Fruit fly (Drosophila melanogaster) Kc167 (cell line): ENCODE data around the gene Hez.

Source experiments
- Myc ChIP-seq: fragments of >200 bp; optimal IDR thresholded peaks from 2 replicates; lab custom pipeline; 2017; ENCODE audit warnings: missing external identifiers
- Sin3A ChIP-seq: fragments of >200 bp; optimal IDR thresholded peaks from 2 replicates; lab custom pipeline; 2018; ENCODE audit warnings: missing external identifiers
- h ChIP-seq: fragments of >200 bp; optimal IDR thresholded peaks from 3 replicates; lab custom pipeline; 2018; ENCODE audit warnings: missing external identifiers
- insv ChIP-seq: fragments of >200 bp; optimal IDR thresholded peaks from 3 replicates; lab custom pipeline; 2018; ENCODE audit warnings: missing external identifiers
- psq ChIP-seq: fragments of >200 bp; optimal IDR thresholded peaks from 2 replicates; lab custom pipeline; 2017; ENCODE audit warnings: missing external identifiers
- ttk ChIP-seq: sonication (Bioruptor generic); optimal IDR thresholded peaks from 2 replicates; lab custom pipeline; 2017; ENCODE audit warnings: missing external identifiers

Hez gene

dm6 chr3L:9847420-9847977 lies 47.0 kb downstream of the Hez start:
- TF ChIP-seq Sin3A (no peak), ttk (lab: Kevin White, UChicago) (no peak)

DNA sequence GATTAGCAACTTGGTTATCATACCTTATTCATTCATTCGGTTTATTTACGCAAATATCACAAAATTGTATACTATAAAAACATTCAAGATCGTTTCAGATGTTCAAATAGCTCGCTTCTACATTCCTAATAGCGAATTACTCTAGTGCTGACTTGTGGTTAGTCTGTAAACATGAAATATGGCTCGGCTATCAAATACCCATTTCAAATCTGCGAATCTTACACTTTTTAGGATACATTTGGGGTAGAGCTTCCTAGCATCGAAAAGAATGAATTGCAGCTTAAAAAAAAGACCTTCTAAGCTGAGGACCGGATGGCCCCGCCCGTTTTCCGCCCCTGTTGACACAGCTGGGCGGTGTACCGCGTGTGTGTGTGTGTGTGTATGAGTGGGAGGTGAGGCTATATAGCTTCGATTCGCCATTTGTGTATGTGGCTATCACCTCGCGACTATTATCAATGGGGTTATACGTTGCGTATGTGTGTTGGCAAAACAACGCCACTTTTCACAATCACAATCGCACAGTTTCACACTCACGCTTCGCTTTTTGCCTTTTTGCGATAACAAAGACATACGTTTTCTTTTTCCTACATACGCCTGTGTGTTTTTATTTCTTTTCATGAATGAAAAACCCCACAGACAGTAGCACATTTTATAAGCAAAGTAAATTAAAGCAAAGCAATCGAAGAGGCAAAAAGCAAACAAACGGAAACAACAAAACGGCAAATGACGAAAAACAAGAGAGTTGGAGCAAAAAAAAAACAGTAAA lies 47.8 kb downstream of the Hez start:
- TF ChIP-seq Myc (lab: Kevin White, UChicago) (no peak), ttk (lab: Kevin White, UChicago) (no peak), psq (lab: Kevin White, UChicago) (no peak), Sin3A (no peak), h (lab: Kevin White, UChicago) (no peak)

- TF ChIP-seq h (lab: Kevin White, UChicago) (no peak), Sin3A (no peak), insv (lab: Kevin White, UChicago) (no peak), ttk (lab: Kevin White, UChicago) (no peak), psq (lab: Kevin White, UChicago) (no peak), Myc (lab: Kevin White, UChicago) (no peak)
These were observed 48.5 kb downstream of the Hez start for dm6 chr3L:9845980-9846538.
